Fruit fly (Drosophila melanogaster) whole organism, embryonic: Measurements from ENCODE around the gene RacGAP84C.

ENCODE experiments used
- Atf-2 ChIP-seq: fragments of 200-800 bp; sonication (Bioruptor generic); optimal IDR thresholded peaks from 2 replicates; lab custom pipeline; 2016; ENCODE audit warnings: missing biosample characterization, missing genetic modification characterization
- BEAF-32 ChIP-seq: fragments of 200-800 bp; sonication (Bioruptor generic); optimal IDR thresholded peaks from 3 replicates; lab custom pipeline; 2017; ENCODE audit warnings: missing biosample characterization, missing genetic modification characterization, mild to moderate bottlenecking, moderate library complexity, missing genetic modification reagents
- CG10147 ChIP-seq: fragments of 200-800 bp; sonication (Bioruptor generic); optimal IDR thresholded peaks from 2 replicates; lab custom pipeline; 2019; ENCODE audit warnings: missing biosample characterization, mild to moderate bottlenecking, missing genetic modification characterization, moderate library complexity
- CG11085 ChIP-seq: fragments of 200-800 bp; sonication (Bioruptor generic); IDR thresholded peaks from 2 replicates; pipeline ENCODE4 v1.3.6; 2022; ENCODE audit warnings: missing biosample characterization, missing genetic modification characterization
- CG13287 ChIP-seq: fragments of 200-800 bp; sonication (Bioruptor generic); IDR thresholded peaks from 2 replicates; pipeline ENCODE4 v1.3.6; 2022; ENCODE audit warnings: missing biosample characterization, missing genetic modification characterization; ENCODE audit not compliant: partially characterized antibody
- CG14710 ChIP-seq: fragments of 200-800 bp; sonication (Bioruptor generic); optimal IDR thresholded peaks from 3 replicates; lab custom pipeline; 2019; ENCODE audit warnings: missing biosample characterization, mild to moderate bottlenecking, missing genetic modification characterization, moderate library complexity
- CG14860 ChIP-seq: fragments of 200-800 bp; sonication (Bioruptor generic); IDR thresholded peaks from 3 replicates; pipeline ENCODE4 v1.3.6; 2022; ENCODE audit warnings: missing biosample characterization, missing genetic modification characterization; ENCODE audit not compliant: partially characterized antibody
- CG16813 ChIP-seq: fragments of 200-800 bp; sonication (Bioruptor generic); IDR thresholded peaks from 3 replicates; pipeline ENCODE4 v1.3.6; 2022; ENCODE audit warnings: missing biosample characterization, missing genetic modification characterization; ENCODE audit not compliant: partially characterized antibody
- CG17186 ChIP-seq: fragments of 200-800 bp; sonication (Bioruptor generic); optimal IDR thresholded peaks from 3 replicates; lab custom pipeline; 2017; ENCODE audit warnings: missing biosample characterization, missing genetic modification reagents, missing genetic modification characterization
- CG2116 ChIP-seq: fragments of 200-800 bp; sonication (Bioruptor generic); optimal IDR thresholded peaks from 3 replicates; lab custom pipeline; 2018; ENCODE audit warnings: missing biosample characterization, mild to moderate bottlenecking, missing genetic modification characterization
- CG2875 ChIP-seq: fragments of 200-800 bp; sonication (Bioruptor generic); optimal IDR thresholded peaks from 2 replicates; lab custom pipeline; 2017; ENCODE audit warnings: missing biosample characterization, mild to moderate bottlenecking, missing genetic modification characterization, missing genetic modification reagents
- CG30020 ChIP-seq: fragments of 200-800 bp; optimal IDR thresholded peaks from 2 replicates; lab custom pipeline; 2019; ENCODE audit warnings: missing biosample characterization, mild to moderate bottlenecking, missing genetic modification characterization, moderate library complexity
- CG3163 ChIP-seq: fragments of 200-800 bp; sonication (Bioruptor generic); optimal IDR thresholded peaks from 3 replicates; lab custom pipeline; 2016; ENCODE audit warnings: missing biosample characterization, missing genetic modification characterization
- CG4617 ChIP-seq: fragments of 200-800 bp; sonication (Bioruptor generic); optimal IDR thresholded peaks from 3 replicates; lab custom pipeline; 2016; ENCODE audit warnings: missing biosample characterization, missing genetic modification characterization, borderline replicate concordance
- CG7357 ChIP-seq: fragments of 200-800 bp; sonication (Bioruptor generic); IDR thresholded peaks from 3 replicates; pipeline ENCODE4 v1.3.6; 2022; ENCODE audit warnings: missing biosample characterization, missing genetic modification characterization
- CG7372 ChIP-seq: fragments of 200-800 bp; sonication (Bioruptor generic); IDR thresholded peaks from 2 replicates; pipeline ENCODE4 v1.3.6; 2022; ENCODE audit warnings: missing biosample characterization, missing genetic modification characterization
- CG9797 ChIP-seq: fragments of 200-800 bp; sonication (Bioruptor generic); optimal IDR thresholded peaks from 3 replicates; lab custom pipeline; 2018; ENCODE audit warnings: missing biosample characterization, mild to moderate bottlenecking, missing genetic modification characterization
- Dll ChIP-seq: fragments of 200-800 bp; sonication (Bioruptor generic); IDR thresholded peaks from 4 replicates; pipeline ENCODE4 v1.3.6; 2022; ENCODE audit warnings: missing biosample characterization, missing genetic modification characterization; ENCODE audit not compliant: partially characterized antibody
- Dp ChIP-seq: fragments of 200-800 bp; sonication (Bioruptor generic); optimal IDR thresholded peaks from 2 replicates; lab custom pipeline; 2018; ENCODE audit warnings: missing biosample characterization, mild to moderate bottlenecking, missing genetic modification characterization, moderate library complexity
- Dref ChIP-seq: fragments of 200-800 bp; sonication (Bioruptor generic); IDR thresholded peaks from 2 replicates; pipeline ENCODE4 v1.3.6; 2022; ENCODE audit warnings: missing biosample characterization, missing genetic modification characterization
- Ets97D ChIP-seq: fragments of 200-800 bp; sonication (Bioruptor generic); optimal IDR thresholded peaks from 3 replicates; lab custom pipeline; 2016; ENCODE audit warnings: missing biosample characterization, missing genetic modification characterization
- MESR4 ChIP-seq: fragments of 200-800 bp; sonication (Bioruptor generic); optimal IDR thresholded peaks from 2 replicates; lab custom pipeline; 2018; ENCODE audit warnings: missing biosample characterization, mild to moderate bottlenecking, missing genetic modification characterization, moderate library complexity
- Mad ChIP-seq: fragments of 200-800 bp; sonication (Bioruptor generic); optimal IDR thresholded peaks from 2 replicates; lab custom pipeline; 2016; ENCODE audit warnings: missing biosample characterization, missing genetic modification characterization
- Max ChIP-seq: fragments of 200-800 bp; sonication (Bioruptor generic); optimal IDR thresholded peaks from 2 replicates; lab custom pipeline; 2016; ENCODE audit warnings: missing biosample characterization, mild to moderate bottlenecking, missing genetic modification characterization
- Mes4 ChIP-seq: fragments of 200-800 bp; sonication (Bioruptor generic); optimal IDR thresholded peaks from 2 replicates; lab custom pipeline; 2016; ENCODE audit warnings: missing biosample characterization, missing genetic modification characterization
- Nf-YB ChIP-seq: fragments of 200-800 bp; sonication (Bioruptor generic); optimal IDR thresholded peaks from 3 replicates; lab custom pipeline; 2019; ENCODE audit warnings: missing biosample characterization, mild to moderate bottlenecking, missing genetic modification characterization, moderate library complexity
- Sin3A ChIP-seq: fragments of >200 bp; optimal IDR thresholded peaks from 2 replicates; lab custom pipeline; 2018
- Stat92E ChIP-seq, 3 experiments: fragments of >200 bp in 2 of 3; fragments of 200-800 bp in 1 of 3; sonication (Bioruptor generic) in 1 of 3; optimal IDR thresholded peaks; 2 replicates each; lab custom pipeline; 2017 to 2019; ENCODE audit warnings: missing biosample characterization in 3 of 3, missing genetic modification characterization in 3 of 3, mild to moderate bottlenecking in 1 of 3, moderate library complexity in 1 of 3
- YL-1 ChIP-seq: fragments of 200-800 bp; sonication (Bioruptor generic); optimal IDR thresholded peaks from 3 replicates; lab custom pipeline; 2017; ENCODE audit warnings: missing biosample characterization, mild to moderate bottlenecking, missing genetic modification characterization
- abd-A ChIP-seq: fragments of 200-800 bp; sonication (Bioruptor generic); optimal IDR thresholded peaks from 3 replicates; lab custom pipeline; 2019; ENCODE audit warnings: missing biosample characterization, mild to moderate bottlenecking, missing genetic modification characterization, moderate library complexity
- crp ChIP-seq, 2 experiments: fragments of 200-800 bp; sonication (Bioruptor generic); optimal IDR thresholded peaks; 2 replicates in 1 of 2; 3 replicates in 1 of 2; lab custom pipeline; 2017; ENCODE audit warnings: missing biosample characterization in 2 of 2, missing genetic modification characterization in 2 of 2, mild to moderate bottlenecking in 1 of 2, moderate library complexity in 1 of 2
- dpn ChIP-seq, 2 experiments: fragments of 200-800 bp; sonication (Bioruptor generic); optimal IDR thresholded peaks; 3 replicates each; lab custom pipeline; 2016; ENCODE audit warnings: missing biosample characterization in 2 of 2, missing genetic modification characterization in 2 of 2
- gfzf ChIP-seq: fragments of 200-800 bp; sonication (Bioruptor generic); optimal IDR thresholded peaks from 2 replicates; lab custom pipeline; 2016; ENCODE audit warnings: missing biosample characterization, mild to moderate bottlenecking, missing genetic modification characterization, moderate library complexity
- kah ChIP-seq: fragments of 200-800 bp; sonication (Bioruptor generic); optimal IDR thresholded peaks from 2 replicates; lab custom pipeline; 2018; ENCODE audit warnings: missing biosample characterization, mild to moderate bottlenecking, missing genetic modification characterization
- nau ChIP-seq: fragments of 200-800 bp; sonication (Bioruptor generic); optimal IDR thresholded peaks from 3 replicates; lab custom pipeline; 2017; ENCODE audit warnings: missing biosample characterization, mild to moderate bottlenecking, missing genetic modification characterization, missing genetic modification reagents
- nmo ChIP-seq: fragments of 200-800 bp; sonication (Bioruptor generic); optimal IDR thresholded peaks from 2 replicates; lab custom pipeline; 2018; ENCODE audit warnings: missing biosample characterization, mild to moderate bottlenecking, missing genetic modification characterization, moderate library complexity
- pfk ChIP-seq: fragments of 200-800 bp; sonication (Bioruptor generic); optimal IDR thresholded peaks from 2 replicates; lab custom pipeline; 2018; ENCODE audit warnings: missing biosample characterization, mild to moderate bottlenecking, missing genetic modification characterization, moderate library complexity
- phol ChIP-seq: fragments of 200-800 bp; sonication (Bioruptor generic); optimal IDR thresholded peaks from 3 replicates; lab custom pipeline; 2018; ENCODE audit warnings: missing biosample characterization, mild to moderate bottlenecking, missing genetic modification characterization, moderate library complexity
- pzg ChIP-seq: fragments of 200-800 bp; sonication (Bioruptor generic); optimal IDR thresholded peaks from 3 replicates; lab custom pipeline; 2018; ENCODE audit warnings: missing biosample characterization, mild to moderate bottlenecking, missing genetic modification characterization, moderate library complexity
- row ChIP-seq: fragments of 200-800 bp; sonication (Bioruptor generic); IDR thresholded peaks from 3 replicates; pipeline ENCODE4 v1.3.6; 2022; ENCODE audit warnings: missing biosample characterization, missing genetic modification characterization
- sens ChIP-seq: fragments of 200-800 bp; sonication (Bioruptor generic); peaks from one replicate; lab custom pipeline; 2016; ENCODE audit warnings: missing biosample characterization, missing genetic modification characterization
- stwl ChIP-seq: fragments of 200-800 bp; sonication (Bioruptor generic); optimal IDR thresholded peaks from 3 replicates; lab custom pipeline; 2018; ENCODE audit warnings: missing biosample characterization, mild to moderate bottlenecking, missing genetic modification characterization, moderate library complexity
- tx ChIP-seq: fragments of 200-800 bp; sonication (Bioruptor generic); optimal IDR thresholded peaks from 2 replicates; lab custom pipeline; 2016; ENCODE audit warnings: missing biosample characterization, missing genetic modification characterization
- unc-4 ChIP-seq: fragments of 200-800 bp; sonication (Bioruptor generic); IDR thresholded peaks from 2 replicates; pipeline ENCODE4 v1.3.6; 2022; ENCODE audit warnings: missing biosample characterization, missing genetic modification characterization; ENCODE audit not compliant: partially characterized antibody
- wdn ChIP-seq: fragments of 200-800 bp; sonication (Bioruptor generic); IDR thresholded peaks from 2 replicates; pipeline ENCODE4 v1.3.6; 2022; ENCODE audit warnings: missing biosample characterization, missing genetic modification characterization
- wek ChIP-seq: fragments of 200-800 bp; sonication (Bioruptor generic); optimal IDR thresholded peaks from 3 replicates; lab custom pipeline; 2018; ENCODE audit warnings: missing biosample characterization, mild to moderate bottlenecking, missing genetic modification characterization, moderate library complexity

The RacGAP84C gene

DNA sequence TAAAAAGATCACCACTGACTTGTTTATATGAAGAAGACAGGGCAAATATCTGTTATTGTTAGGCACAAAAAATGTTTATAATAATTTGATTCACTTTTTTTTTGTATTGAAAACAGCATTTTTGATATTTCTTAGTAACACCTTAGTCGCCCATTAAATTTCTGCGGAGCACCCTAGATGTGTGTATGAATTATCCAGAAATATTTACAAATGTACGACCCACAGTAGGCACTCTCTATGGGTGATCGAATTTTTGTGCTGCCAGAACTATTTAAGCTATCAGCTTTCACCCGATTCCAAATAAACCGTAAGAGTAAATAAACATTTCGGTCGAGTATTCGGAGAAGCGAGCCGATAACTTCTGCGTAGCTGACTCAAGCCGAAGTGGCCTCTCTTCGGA, at the start of gene RacGAP84C:
RacGAP84C (plus strand) TSS at position 301 of the 400 bp plus-strand sequence.
- no peak for TF ChIP-seq Mad (GFP tag; lab: Kevin White, UChicago)
- no peak for TF ChIP-seq CG10147 (GFP tag; lab: Kevin White, UChicago)
- no peak for TF ChIP-seq Stat92E (GFP tag; optimal IDR thresholded peaks at IDR 0.05; lab: Kevin White, UChicago)
- TF ChIP-seq Atf-2 (GFP tag; lab: Kevin White, UChicago), result no peak
- TF ChIP-seq CG11085 (GFP tag; lab: Robert Waterston, UW), result no peak
- TF ChIP-seq dpn (GFP tag; optimal IDR thresholded peaks at IDR 0.05; lab: Kevin White, UChicago), result no peak
- no peak for TF ChIP-seq wek (GFP tag; lab: Kevin White, UChicago)
- no peak for TF ChIP-seq wdn (GFP tag; lab: Robert Waterston, UW)
- no peak for TF ChIP-seq CG2875 (GFP tag; lab: Kevin White, UChicago)
- TF ChIP-seq kah (GFP tag; lab: Kevin White, UChicago), result no peak
- TF ChIP-seq CG3163 (GFP tag; lab: Kevin White, UChicago), result no peak
- no peak for TF ChIP-seq pfk (GFP tag; lab: Kevin White, UChicago)
- TF ChIP-seq nau, result no peak

DNA sequence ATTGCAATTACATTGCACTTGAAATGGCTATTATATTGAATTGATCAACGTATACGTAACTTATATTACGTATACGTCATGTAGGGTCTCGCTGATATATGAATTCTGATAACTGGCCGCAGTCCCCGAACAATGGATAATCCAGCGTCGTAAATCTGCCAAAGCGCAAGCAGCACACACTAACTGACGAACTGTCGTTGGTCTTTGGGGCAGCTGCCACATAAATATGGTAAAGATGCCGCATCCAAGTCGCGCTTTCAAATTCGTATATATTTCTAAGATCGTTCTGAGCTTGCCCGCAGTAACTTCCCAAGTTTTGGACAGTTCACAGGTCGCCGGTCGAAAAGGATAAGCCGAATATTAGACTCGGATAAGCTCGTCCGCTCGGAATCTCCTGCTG, 44.3 kb upstream of the RacGAP84C start, which contains the start of gene CG14607:
CG14607 (plus strand) TSS at position 301 of the 400 bp plus-strand sequence.
- TF ChIP-seq tx (GFP tag; lab: Kevin White, UChicago), result no peak
- no peak for TF ChIP-seq CG7357 (GFP tag; lab: Robert Waterston, UW)
- TF ChIP-seq CG7372, result peak; percentile 56

DNA sequence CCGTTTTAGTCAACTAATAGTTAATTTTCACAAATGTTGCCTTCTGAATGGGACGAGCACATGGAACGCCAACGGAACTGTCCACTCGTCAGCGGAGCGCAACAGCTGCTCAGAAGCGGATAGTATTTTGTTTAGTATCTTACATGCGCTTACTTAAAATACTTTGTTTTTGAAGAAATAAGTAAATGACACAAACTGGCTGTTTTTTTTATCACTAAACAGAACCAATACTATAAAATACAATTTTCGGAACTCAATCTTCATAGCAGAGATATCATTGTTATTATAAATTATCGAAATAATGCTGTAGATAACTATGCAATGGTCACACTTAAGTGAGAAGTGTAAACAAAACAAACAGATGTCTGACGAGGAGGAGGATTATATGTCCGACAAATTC, 38.9 kb upstream of the RacGAP84C start, which contains the start of the genes Noc3 and CG10053:
Noc3 (minus strand) TSS at position 81 of the 400 bp plus-strand sequence.
CG10053 (plus strand) TSS at position 202 of the 400 bp plus-strand sequence.
- peak; percentile 45 for TF ChIP-seq CG2116
- TF ChIP-seq CG13287, result peak; percentile 54; the same call in 1 of the 2 replicates
- TF ChIP-seq Dp (GFP tag; lab: Kevin White, UChicago), result peak; percentile 10
- no peak for TF ChIP-seq CG14860 (GFP tag; lab: Robert Waterston, UW)
- peak; percentile 81 for TF ChIP-seq CG4617
- TF ChIP-seq nmo (GFP tag; lab: Kevin White, UChicago), result peak; percentile 37
- TF ChIP-seq CG14710, result no peak
- TF ChIP-seq BEAF-32 (GFP tag; lab: Kevin White, UChicago), result peak; percentile 37
- TF ChIP-seq MESR4 (GFP tag; lab: Kevin White, UChicago), result peak; percentile 47
- TF ChIP-seq stwl (tag; lab: Kevin White, UChicago), result peak; percentile 82
- peak; percentile 84 for TF ChIP-seq CG9797
- peak; percentile 81 to 93 for TF ChIP-seq crp (GFP tag; optimal IDR thresholded peaks at IDR 0.05; lab: Kevin White, UChicago)
- TF ChIP-seq Dll (GFP tag; lab: Robert Waterston, UW), result 0 out of 4 replicates have a peak, but pooled peaks have one; percentile 38
- 0 out of 2 replicates have a peak, but pooled peaks have one; percentile 23 for TF ChIP-seq Dref (GFP tag; lab: Robert Waterston, UW)
- peak; percentile 35; the same call in 1 of the 3 replicates for TF ChIP-seq row (GFP tag; lab: Robert Waterston, UW)
- peak; percentile 74 for TF ChIP-seq gfzf (GFP tag; lab: Kevin White, UChicago)
- TF ChIP-seq Ets97D, result peak; percentile 54
- TF ChIP-seq phol (tag; lab: Kevin White, UChicago), result peak; percentile 6
- peak; percentile 48 for TF ChIP-seq sens
- peak; percentile 65 for TF ChIP-seq CG17186 (GFP tag; lab: Kevin White, UChicago)
- peak; percentile 65 for TF ChIP-seq CG30020 (tag; lab: Kevin White, UChicago)
- peak; percentile 36 for TF ChIP-seq Sin3A (lab: Kevin White, UChicago)
- peak; percentile 79 for TF ChIP-seq YL-1 (GFP tag; lab: Kevin White, UChicago)
- TF ChIP-seq pzg (GFP tag; lab: Kevin White, UChicago), result peak; percentile 60
- no peak for TF ChIP-seq unc-4 (GFP tag; lab: Robert Waterston, UW)
- TF ChIP-seq Max, result peak; percentile 84
- TF ChIP-seq Mes4 (GFP tag; lab: Kevin White, UChicago), result no peak
- no peak for TF ChIP-seq CG16813 (GFP tag; lab: Robert Waterston, UW)
- no peak for TF ChIP-seq abd-A (tag; lab: Kevin White, UChicago)
- no peak for TF ChIP-seq Nf-YB (GFP tag; lab: Kevin White, UChicago)
